Worm (Caenorhabditis elegans) whole organism, L2 larva: ENCODE measurements around the gene ddn-2.

ENCODE experiments used
- ceh-16 ChIP-seq: fragments of 150-350 bp; optimal IDR thresholded peaks from 2 replicates; lab custom pipeline; 2014; ENCODE audit warnings: missing biosample characterization, missing genetic modification characterization
- ceh-82 ChIP-seq: fragments of 150-350 bp; optimal IDR thresholded peaks from 2 replicates; lab custom pipeline; 2014; ENCODE audit warnings: missing biosample characterization, missing genetic modification characterization
- lin-11 ChIP-seq: fragments of 150-350 bp; sonication (generic microtip); optimal IDR thresholded peaks from 2 replicates; lab custom pipeline; 2014; ENCODE audit warnings: missing biosample characterization, missing genetic modification characterization, inconsistent platforms, mixed read lengths
- mbf-1 ChIP-seq: sonication (generic microtip); optimal IDR thresholded peaks from 2 replicates; lab custom pipeline; 2017; ENCODE audit warnings: missing biosample characterization, missing genetic modification characterization
- mdl-1 ChIP-seq, 2 experiments: fragments of 150-350 bp in 1 of 2; sonication (generic microtip) in 1 of 2; optimal IDR thresholded peaks; 2 replicates each; lab custom pipeline; 2017; ENCODE audit warnings: missing biosample characterization in 2 of 2, missing genetic modification characterization in 2 of 2
- nhr-10 ChIP-seq: sonication (generic microtip); optimal IDR thresholded peaks from 2 replicates; lab custom pipeline; 2017; ENCODE audit warnings: missing biosample characterization, missing genetic modification characterization
- nhr-12 ChIP-seq: fragments of 150-350 bp; optimal IDR thresholded peaks from 2 replicates; lab custom pipeline; 2014; ENCODE audit warnings: missing biosample characterization, missing genetic modification characterization
- nhr-129 ChIP-seq: fragments of 150-350 bp; optimal IDR thresholded peaks from 2 replicates; lab custom pipeline; 2014; ENCODE audit warnings: missing biosample characterization, missing genetic modification characterization
- nhr-237 ChIP-seq: fragments of 150-350 bp; optimal IDR thresholded peaks from 2 replicates; lab custom pipeline; 2014; ENCODE audit warnings: missing biosample characterization, missing genetic modification characterization
- skn-1 ChIP-seq: sonication (generic microtip); optimal IDR thresholded peaks from 2 replicates; lab custom pipeline; 2017; ENCODE audit warnings: missing biosample characterization, missing genetic modification characterization
- unc-39 ChIP-seq: fragments of 150-350 bp; optimal IDR thresholded peaks from 2 replicates; lab custom pipeline; 2014; ENCODE audit warnings: missing biosample characterization, missing genetic modification characterization
- unc-62 ChIP-seq: fragments of 150-350 bp; optimal IDR thresholded peaks from 2 replicates; lab custom pipeline; 2014; ENCODE audit warnings: missing biosample characterization, missing genetic modification reagents, missing genetic modification characterization

- TF ChIP-seq unc-39 (no peak), nhr-237 (tag; lab: Kevin White, UChicago) (no peak), nhr-129 (tag; lab: Kevin White, UChicago) (no peak), unc-62 (GFP tag; lab: Kevin White, UChicago) (no peak), ceh-82 (no peak), nhr-12 (tag; lab: Kevin White, UChicago) (no peak), lin-11 (no peak), mbf-1 (tag; lab: Kevin White, UChicago) (no peak), mdl-1 (tag; optimal IDR thresholded peaks at IDR 0.05; lab: Kevin White, UChicago) (no peak), ceh-16 (tag; lab: Kevin White, UChicago) (no peak), skn-1 (tag; lab: Kevin White, UChicago) (no peak), nhr-10 (tag; lab: Kevin White, UChicago) (no peak)
These were observed 28.5 kb upstream of the ddn-2 start, which contains the start of gene F35C5.1 for ce11 chrII:12880406-12880805.
